Worm (Caenorhabditis elegans): ENCODE results near the gene F53F4.15.
A peak's percentile ranks its signal among the peaks of the same experiment; 100 is the strongest.

F53F4.15 gene

DNA sequence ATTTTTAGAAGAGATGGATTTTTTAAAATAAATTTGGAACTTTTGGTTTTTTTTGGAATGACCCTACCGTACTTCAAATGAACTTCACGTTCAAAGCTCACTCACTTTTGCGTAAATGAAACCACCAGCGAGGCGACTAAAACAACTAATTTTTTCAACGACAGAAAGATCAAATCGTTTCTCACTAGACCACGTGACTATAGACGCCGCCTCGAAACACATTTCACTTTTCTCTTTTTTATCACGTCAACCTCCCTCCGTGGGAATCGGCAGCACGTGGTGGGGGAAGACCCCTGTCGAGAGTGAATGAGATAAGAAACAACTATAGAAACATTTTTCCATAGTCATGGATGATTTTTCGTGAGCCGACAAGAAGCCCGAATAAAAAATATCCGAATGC, 36.5 kb downstream of the F53F4.15 start:
- TF ChIP-seq snpc-4 (tag; optimal IDR thresholded peaks at IDR 0.05) (peak; percentile 29), C34F6.9 (tag; optimal IDR thresholded peaks at IDR 0.05) (peak; percentile 65), nhr-11 (tag; optimal IDR thresholded peaks at IDR 0.05) (no peak), unc-55 (GFP tag; optimal IDR thresholded peaks at IDR 0.05) (peak; percentile 9), nhr-21 (tag; optimal IDR thresholded peaks at IDR 0.05) (peak; percentile 76), nhr-25 (tag; optimal IDR thresholded peaks at IDR 0.05) (peak; percentile 91), elt-3 (tag; optimal IDR thresholded peaks at IDR 0.05) (no peak), blmp-1 (tag; optimal IDR thresholded peaks at IDR 0.05; ENCODE audit: insufficient read depth) (peak; percentile 98), alr-1 (tag; optimal IDR thresholded peaks at IDR 0.05) (no peak), peb-1 (tag; optimal IDR thresholded peaks at IDR 0.05) (no peak), fos-1 (tag; optimal IDR thresholded peaks at IDR 0.05) (peak; percentile 69), lin-11 (tag; optimal IDR thresholded peaks at IDR 0.05) (no peak), nhr-237 (tag; optimal IDR thresholded peaks at IDR 0.05) (no peak), sma-9 (GFP tag; optimal IDR thresholded peaks at IDR 0.05) (peak; percentile 100), sma-9 (tag; optimal IDR thresholded peaks at IDR 0.05) (peak; percentile 20), ceh-82 (tag; optimal IDR thresholded peaks at IDR 0.05) (no peak), ama-1 (optimal IDR thresholded peaks at IDR 0.05) (peak; percentile 48), sma-3 (GFP tag; optimal IDR thresholded peaks at IDR 0.05) (peak; percentile 93), lin-13 (GFP tag; optimal IDR thresholded peaks at IDR 0.05) (peak; percentile 70), F13H6.1 (tag; optimal IDR thresholded peaks at IDR 0.05) (peak; percentile 89), ceh-16 (tag; optimal IDR thresholded peaks at IDR 0.05) (peak; percentile 3), nhr-129 (tag; optimal IDR thresholded peaks at IDR 0.05) (peak; percentile 87), unc-62 (GFP tag; optimal IDR thresholded peaks at IDR 0.05) (peak; percentile 27), skn-1 (tag; optimal IDR thresholded peaks at IDR 0.05) (no peak), Y55F3AM.14 (GFP tag; optimal IDR thresholded peaks at IDR 0.05) (no peak), gmeb-1 (tag; optimal IDR thresholded peaks at IDR 0.05) (peak; percentile 65), lsy-2 (tag; optimal IDR thresholded peaks at IDR 0.05) (peak; percentile 12 to 74), ZK546.5 (tag; optimal IDR thresholded peaks at IDR 0.05) (no peak), sem-4 (tag; optimal IDR thresholded peaks at IDR 0.05) (peak; percentile 78), egl-27 (tag; optimal IDR thresholded peaks at IDR 0.05) (peak; percentile 70), ztf-11 (tag; optimal IDR thresholded peaks at IDR 0.05) (no peak), mdl-1 (tag; optimal IDR thresholded peaks at IDR 0.05) (peak; percentile 93 to 97), crh-2 (tag; optimal IDR thresholded peaks at IDR 0.05) (peak; percentile 91), nhr-10 (tag; optimal IDR thresholded peaks at IDR 0.05) (peak; percentile 5), ztf-4 (tag; optimal IDR thresholded peaks at IDR 0.05) (peak; percentile 88)

DNA sequence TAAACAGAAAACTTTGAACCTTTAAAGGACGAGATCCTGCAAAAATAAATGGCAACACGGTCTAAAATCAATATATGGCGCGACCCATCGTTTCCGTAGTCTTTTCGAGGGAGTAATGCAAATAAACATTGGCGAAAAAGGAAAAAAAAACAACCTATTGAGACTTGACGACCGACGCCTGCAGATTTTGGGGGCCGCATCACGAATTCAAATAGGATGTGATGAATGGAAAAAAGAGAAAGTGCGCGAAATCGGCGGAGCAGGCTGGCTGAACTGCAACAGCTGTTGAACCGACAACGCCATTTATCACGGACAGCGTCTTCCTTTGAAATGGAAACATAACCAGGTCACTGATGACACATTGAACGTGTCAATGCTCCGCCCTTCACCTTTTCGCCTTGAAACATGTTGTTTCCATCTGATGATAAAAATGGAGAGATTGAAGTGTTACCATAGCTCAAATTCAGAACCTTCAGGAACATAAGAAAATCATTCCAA, 37.1 kb downstream of the F53F4.15 start:
- peak; percentile 12 for TF ChIP-seq lin-13 (GFP tag; optimal IDR thresholded peaks at IDR 0.05)
- no peak for TF ChIP-seq lin-39 (tag; optimal IDR thresholded peaks at IDR 0.05)
- TF ChIP-seq nhr-25 (tag; optimal IDR thresholded peaks at IDR 0.05) = no peak
- no peak for TF ChIP-seq crh-2 (tag; optimal IDR thresholded peaks at IDR 0.05)
- peak; percentile 34 for TF ChIP-seq sma-9 (GFP tag; optimal IDR thresholded peaks at IDR 0.05)
- no peak for TF ChIP-seq sma-9 (tag; optimal IDR thresholded peaks at IDR 0.05)

ce11 chrV:13658577-13658976, 37.8 kb downstream of the F53F4.15 start:
- TF ChIP-seq aly-2 (tag; optimal IDR thresholded peaks at IDR 0.05) (no peak), ztf-1 (GFP tag; conservative IDR thresholded peaks at IDR 0.05) (no peak), unc-55 (GFP tag; optimal IDR thresholded peaks at IDR 0.05) (peak; percentile 49), R02D3.7 (tag; optimal IDR thresholded peaks at IDR 0.05) (no peak), sem-4 (tag; optimal IDR thresholded peaks at IDR 0.05) (peak; percentile 94), Y55F3AM.14 (GFP tag; optimal IDR thresholded peaks at IDR 0.05) (peak; percentile 71), nhr-6 (tag; optimal IDR thresholded peaks at IDR 0.05) (no peak), peb-1 (tag; optimal IDR thresholded peaks at IDR 0.05) (no peak), C34F6.9 (tag; optimal IDR thresholded peaks at IDR 0.05) (peak; percentile 91), gmeb-1 (tag; optimal IDR thresholded peaks at IDR 0.05) (peak; percentile 71), dmd-4 (tag; optimal IDR thresholded peaks at IDR 0.05) (no peak), blmp-1 (tag; optimal IDR thresholded peaks at IDR 0.05; ENCODE audit: insufficient read depth) (peak; percentile 97), sma-3 (GFP tag; optimal IDR thresholded peaks at IDR 0.05) (peak; percentile 97), lin-39 (tag; optimal IDR thresholded peaks at IDR 0.05) (no peak), egl-27 (tag; optimal IDR thresholded peaks at IDR 0.05) (peak; percentile 94), nhr-21 (tag; optimal IDR thresholded peaks at IDR 0.05) (peak; percentile 97), crh-2 (tag; optimal IDR thresholded peaks at IDR 0.05) (peak; percentile 93), nhr-10 (tag; optimal IDR thresholded peaks at IDR 0.05) (no peak), lsy-2 (tag; optimal IDR thresholded peaks at IDR 0.05) (peak in 1 of 2 experiments; percentile 86), nhr-12 (tag; optimal IDR thresholded peaks at IDR 0.05) (no peak), elt-1 (tag; optimal IDR thresholded peaks at IDR 0.05) (no peak), mdl-1 (tag; optimal IDR thresholded peaks at IDR 0.05) (peak; percentile 91 to 94), elt-3 (tag; optimal IDR thresholded peaks at IDR 0.05) (no peak), unc-62 (GFP tag; optimal IDR thresholded peaks at IDR 0.05) (peak; percentile 49), unc-39 (tag; optimal IDR thresholded peaks at IDR 0.05) (no peak), mab-5 (tag; optimal IDR thresholded peaks at IDR 0.05) (peak; percentile 29), ztf-11 (tag; optimal IDR thresholded peaks at IDR 0.05) (no peak), nhr-129 (tag; optimal IDR thresholded peaks at IDR 0.05) (peak; percentile 93), fos-1 (tag; optimal IDR thresholded peaks at IDR 0.05) (peak; percentile 63), snpc-4 (tag; optimal IDR thresholded peaks at IDR 0.05) (peak; percentile 59), nhr-23 (tag; optimal IDR thresholded peaks at IDR 0.05) (no peak), skn-1 (tag; optimal IDR thresholded peaks at IDR 0.05) (peak; percentile 49), ama-1 (optimal IDR thresholded peaks at IDR 0.05) (peak; percentile 40), mbf-1 (tag; optimal IDR thresholded peaks at IDR 0.05) (no peak), ceh-16 (tag; optimal IDR thresholded peaks at IDR 0.05) (peak; percentile 50)
